Worm (Caenorhabditis elegans) whole organism, L4 larva: ENCODE measurements around the gene K11H12.6.
A peak's percentile ranks its signal among the peaks of the same experiment; 100 is the strongest.

ENCODE experiments used
- daf-12 ChIP-seq: fragments of 150-350 bp; optimal IDR thresholded peaks from 2 replicates; lab custom pipeline; 2014; ENCODE audit warnings: missing biosample characterization, missing genetic modification reagents, missing genetic modification characterization
- nhr-77 ChIP-seq: fragments of 150-350 bp; optimal IDR thresholded peaks from 2 replicates; lab custom pipeline; 2014; ENCODE audit warnings: missing biosample characterization, missing genetic modification characterization
- zag-1 ChIP-seq: fragments of 150-350 bp; optimal IDR thresholded peaks from 2 replicates; lab custom pipeline; 2014; ENCODE audit warnings: missing biosample characterization, missing genetic modification characterization

- no peak for TF ChIP-seq zag-1 (tag; lab: Kevin White, UChicago)
- TF ChIP-seq nhr-77 (tag; lab: Kevin White, UChicago), result peak; percentile 27
- TF ChIP-seq daf-12 (tag; lab: Kevin White, UChicago), result no peak
Measured at ce11 chrIV:620324-620723, 46.8 kb upstream of the K11H12.6 start.
